Fruit fly (Drosophila melanogaster) whole organism, embryonic: Measurements from ENCODE around the gene slam.

Experiments
- C15 ChIP-seq: fragments of 200-800 bp; sonication (Bioruptor generic); IDR thresholded peaks from 3 replicates; pipeline ENCODE4 v1.3.6; 2022; ENCODE audit warnings: missing biosample characterization, missing genetic modification characterization
- CG11247 ChIP-seq: fragments of 200-800 bp; sonication (Bioruptor generic); IDR thresholded peaks from 2 replicates; pipeline ENCODE4 v1.3.6; 2022; ENCODE audit warnings: missing biosample characterization, missing genetic modification characterization
- CG11560 ChIP-seq: fragments of 200-800 bp; sonication (Bioruptor generic); IDR thresholded peaks from 3 replicates; pipeline ENCODE4 v1.3.6; 2022; ENCODE audit warnings: missing biosample characterization, missing genetic modification characterization
- CG12155 ChIP-seq: fragments of 200-800 bp; sonication (Bioruptor generic); optimal IDR thresholded peaks from 3 replicates; lab custom pipeline; 2016; ENCODE audit warnings: missing biosample characterization, missing genetic modification characterization
- CG12219 ChIP-seq: fragments of 200-800 bp; sonication (Bioruptor generic); optimal IDR thresholded peaks from 3 replicates; lab custom pipeline; 2018; ENCODE audit warnings: missing biosample characterization, mild to moderate bottlenecking, missing genetic modification characterization
- CG14667 ChIP-seq: fragments of 200-800 bp; sonication (Bioruptor generic); IDR thresholded peaks from 2 replicates; pipeline ENCODE4 v1.3.6; 2022; ENCODE audit warnings: missing biosample characterization, missing genetic modification characterization
- CG14710 ChIP-seq: fragments of 200-800 bp; sonication (Bioruptor generic); optimal IDR thresholded peaks from 3 replicates; lab custom pipeline; 2019; ENCODE audit warnings: missing biosample characterization, mild to moderate bottlenecking, missing genetic modification characterization, moderate library complexity
- CG1602 ChIP-seq: fragments of 200-800 bp; sonication (Bioruptor generic); optimal IDR thresholded peaks from 3 replicates; lab custom pipeline; 2016; ENCODE audit warnings: missing biosample characterization, missing genetic modification characterization
- CG17361 ChIP-seq: fragments of 200-800 bp; sonication (Bioruptor generic); IDR thresholded peaks from 3 replicates; pipeline ENCODE4 v1.3.6; 2022; ENCODE audit warnings: missing biosample characterization, missing genetic modification characterization
- CG17385 ChIP-seq: fragments of 200-800 bp; sonication (Bioruptor generic); optimal IDR thresholded peaks from 3 replicates; lab custom pipeline; 2018; ENCODE audit warnings: missing biosample characterization, mild to moderate bottlenecking, missing genetic modification characterization
- CG1832 ChIP-seq: fragments of 200-800 bp; sonication (Bioruptor generic); optimal IDR thresholded peaks from 2 replicates; lab custom pipeline; 2017; ENCODE audit warnings: missing biosample characterization, mild to moderate bottlenecking, missing genetic modification characterization, inconsistent platforms
- CG2678 ChIP-seq: fragments of 200-800 bp; sonication (Bioruptor generic); optimal IDR thresholded peaks from 3 replicates; lab custom pipeline; 2019; ENCODE audit warnings: missing biosample characterization, mild to moderate bottlenecking, missing genetic modification characterization, moderate library complexity
- CG33213 ChIP-seq: fragments of 200-800 bp; sonication (Bioruptor generic); optimal IDR thresholded peaks from 3 replicates; lab custom pipeline; 2016; ENCODE audit warnings: missing biosample characterization, missing genetic modification characterization
- CG34376 ChIP-seq: fragments of 200-800 bp; sonication (Bioruptor generic); optimal IDR thresholded peaks from 2 replicates; lab custom pipeline; 2018; ENCODE audit warnings: missing biosample characterization, mild to moderate bottlenecking, missing genetic modification characterization
- CG4328 ChIP-seq: fragments of 200-800 bp; sonication (Bioruptor generic); optimal IDR thresholded peaks from 3 replicates; lab custom pipeline; 2017; ENCODE audit warnings: missing biosample characterization, missing genetic modification reagents, missing genetic modification characterization
- CG6813 ChIP-seq: fragments of 200-800 bp; sonication (Bioruptor generic); optimal IDR thresholded peaks from 2 replicates; lab custom pipeline; 2017; ENCODE audit warnings: missing biosample characterization, missing genetic modification characterization, mild to moderate bottlenecking, moderate library complexity, missing genetic modification reagents
- CG7745 ChIP-seq: fragments of 200-800 bp; sonication (Bioruptor generic); optimal IDR thresholded peaks from 2 replicates; lab custom pipeline; 2018; ENCODE audit warnings: missing biosample characterization, mild to moderate bottlenecking, missing genetic modification characterization, moderate library complexity
- CG8281 ChIP-seq: fragments of 200-800 bp; sonication (Bioruptor generic); optimal IDR thresholded peaks from 2 replicates; lab custom pipeline; 2018; ENCODE audit warnings: missing biosample characterization, mild to moderate bottlenecking, missing genetic modification characterization, moderate library complexity
- CG9932 ChIP-seq: fragments of 200-800 bp; sonication (Bioruptor generic); IDR thresholded peaks from 2 replicates; pipeline ENCODE4 v1.3.6; 2022; ENCODE audit warnings: missing biosample characterization, missing genetic modification characterization
- CoRest ChIP-seq: fragments of 200-800 bp; sonication (Bioruptor generic); optimal IDR thresholded peaks from 3 replicates; lab custom pipeline; 2018; ENCODE audit warnings: missing biosample characterization, mild to moderate bottlenecking, missing genetic modification characterization, moderate library complexity
- Dbx ChIP-seq: fragments of 200-800 bp; sonication (Bioruptor generic); IDR thresholded peaks from 3 replicates; pipeline ENCODE4 v1.3.6; 2022; ENCODE audit warnings: missing biosample characterization, missing genetic modification characterization
- Deaf1 ChIP-seq: fragments of 200-800 bp; optimal IDR thresholded peaks from 3 replicates; lab custom pipeline; 2019; ENCODE audit warnings: missing biosample characterization, mild to moderate bottlenecking, missing genetic modification characterization, moderate library complexity
- Dfd ChIP-seq, 2 experiments: fragments of >200 bp; optimal IDR thresholded peaks; 2 replicates each; lab custom pipeline; 2017; ENCODE audit warnings: missing biosample characterization in 2 of 2, missing genetic modification characterization in 2 of 2
- Dref ChIP-seq: fragments of 200-800 bp; sonication (Bioruptor generic); IDR thresholded peaks from 2 replicates; pipeline ENCODE4 v1.3.6; 2022; ENCODE audit warnings: missing biosample characterization, missing genetic modification characterization
- E2f2 ChIP-seq: fragments of 200-800 bp; sonication (Bioruptor generic); IDR thresholded peaks from 2 replicates; pipeline ENCODE4 v1.3.6; 2022; ENCODE audit warnings: missing biosample characterization, missing genetic modification characterization
- HmgD ChIP-seq: fragments of 200-800 bp; sonication (Bioruptor generic); optimal IDR thresholded peaks from 3 replicates; lab custom pipeline; 2016; ENCODE audit warnings: missing biosample characterization, missing genetic modification characterization
- MBD-R2 ChIP-seq: fragments of 200-800 bp; sonication (Bioruptor generic); IDR thresholded peaks from 2 replicates; pipeline ENCODE4 v1.3.6; 2022; ENCODE audit warnings: missing biosample characterization, missing genetic modification characterization
- Mad ChIP-seq: fragments of 200-800 bp; sonication (Bioruptor generic); optimal IDR thresholded peaks from 2 replicates; lab custom pipeline; 2016; ENCODE audit warnings: missing biosample characterization, missing genetic modification characterization
- Med ChIP-seq: fragments of 200-800 bp; sonication (Bioruptor generic); peaks from one replicate; lab custom pipeline; 2016; ENCODE audit warnings: missing biosample characterization, missing genetic modification characterization, mild to moderate bottlenecking, inconsistent platforms, moderate library complexity
- Myb ChIP-seq: fragments of 200-800 bp; sonication (Bioruptor generic); optimal IDR thresholded peaks from 2 replicates; lab custom pipeline; 2016; ENCODE audit warnings: missing biosample characterization, missing genetic modification characterization
- Pdp1 ChIP-seq, 2 experiments: fragments of 200-800 bp; sonication (Bioruptor generic); optimal IDR thresholded peaks; 3 replicates each; lab custom pipeline; 2016; ENCODE audit warnings: missing biosample characterization in 2 of 2, missing genetic modification characterization in 2 of 2, mild to moderate bottlenecking in 1 of 2, moderate library complexity in 1 of 2
- Sry-δ ChIP-seq: fragments of 200-800 bp; sonication (Bioruptor generic); optimal IDR thresholded peaks from 2 replicates; lab custom pipeline; 2016; ENCODE audit warnings: missing biosample characterization, missing genetic modification characterization
- Xbp1 ChIP-seq: fragments of 200-800 bp; sonication (Bioruptor generic); optimal IDR thresholded peaks from 3 replicates; lab custom pipeline; 2016; ENCODE audit warnings: missing biosample characterization, mild to moderate bottlenecking, missing genetic modification characterization
- exex ChIP-seq: fragments of 200-800 bp; sonication (Bioruptor generic); optimal IDR thresholded peaks from 4 replicates; lab custom pipeline; 2018; ENCODE audit warnings: missing biosample characterization, mild to moderate bottlenecking, missing genetic modification characterization, moderate library complexity
- gcm ChIP-seq: fragments of 200-800 bp; sonication (Bioruptor generic); optimal IDR thresholded peaks from 2 replicates; lab custom pipeline; 2019; ENCODE audit warnings: missing biosample characterization, mild to moderate bottlenecking, missing genetic modification characterization, moderate library complexity
- her ChIP-seq: fragments of 200-800 bp; sonication (Bioruptor generic); optimal IDR thresholded peaks from 2 replicates; lab custom pipeline; 2016; ENCODE audit warnings: missing biosample characterization, missing genetic modification characterization
- klu ChIP-seq: fragments of 200-800 bp; sonication (Bioruptor generic); IDR thresholded peaks from 2 replicates; pipeline ENCODE4 v1.3.6; 2022; ENCODE audit warnings: missing biosample characterization, missing genetic modification characterization
- lbe ChIP-seq: fragments of 200-800 bp; sonication (Bioruptor generic); optimal IDR thresholded peaks from 2 replicates; lab custom pipeline; 2016; ENCODE audit warnings: missing biosample characterization, mild to moderate bottlenecking, missing genetic modification characterization
- lmd ChIP-seq: fragments of 200-800 bp; sonication (Bioruptor generic); IDR thresholded peaks from 2 replicates; pipeline ENCODE4 v1.3.6; 2022; ENCODE audit warnings: missing biosample characterization, missing genetic modification characterization
- mld ChIP-seq: fragments of 200-800 bp; sonication (Bioruptor generic); IDR thresholded peaks from 3 replicates; pipeline ENCODE4 v1.3.6; 2022; ENCODE audit warnings: missing biosample characterization, missing genetic modification characterization; ENCODE audit not compliant: partially characterized antibody
- nerfin-2 ChIP-seq: fragments of 200-800 bp; sonication (Bioruptor generic); IDR thresholded peaks from 2 replicates; pipeline ENCODE4 v1.3.6; 2022; ENCODE audit warnings: missing biosample characterization, missing genetic modification characterization; ENCODE audit not compliant: partially characterized antibody
- nmo ChIP-seq: fragments of 200-800 bp; sonication (Bioruptor generic); optimal IDR thresholded peaks from 2 replicates; lab custom pipeline; 2018; ENCODE audit warnings: missing biosample characterization, mild to moderate bottlenecking, missing genetic modification characterization, moderate library complexity
- odd ChIP-seq: fragments of 200-800 bp; sonication (Bioruptor generic); optimal IDR thresholded peaks from 2 replicates; lab custom pipeline; 2017; ENCODE audit warnings: missing biosample characterization, mild to moderate bottlenecking, missing genetic modification characterization
- psq ChIP-seq: fragments of 200-800 bp; sonication (Bioruptor generic); optimal IDR thresholded peaks from 2 replicates; lab custom pipeline; 2017; ENCODE audit warnings: missing biosample characterization, missing genetic modification characterization
- repo ChIP-seq: fragments of 200-800 bp; sonication (Bioruptor generic); optimal IDR thresholded peaks from 2 replicates; lab custom pipeline; 2016; ENCODE audit warnings: missing biosample characterization, missing genetic modification characterization
- schlank ChIP-seq: fragments of 200-800 bp; sonication (Bioruptor generic); optimal IDR thresholded peaks from 2 replicates; lab custom pipeline; 2018; ENCODE audit warnings: missing biosample characterization, mild to moderate bottlenecking, missing genetic modification characterization
- sd ChIP-seq: fragments of 200-800 bp; sonication (Bioruptor generic); optimal IDR thresholded peaks from 3 replicates; lab custom pipeline; 2018; ENCODE audit warnings: missing biosample characterization, mild to moderate bottlenecking, missing genetic modification characterization, moderate library complexity
- slbo ChIP-seq: fragments of 200-800 bp; sonication (Bioruptor generic); IDR thresholded peaks from 2 replicates; pipeline ENCODE4 v1.3.6; 2022; ENCODE audit warnings: missing biosample characterization, missing genetic modification characterization
- sob ChIP-seq: fragments of 200-800 bp; sonication (Bioruptor generic); IDR thresholded peaks from 2 replicates; pipeline ENCODE4 v1.3.6; 2022; ENCODE audit warnings: missing biosample characterization, missing genetic modification characterization
- toy ChIP-seq: fragments of 200-800 bp; sonication (Bioruptor generic); IDR thresholded peaks from 2 replicates; pipeline ENCODE4 v1.3.6; 2022; ENCODE audit warnings: missing biosample characterization, missing genetic modification characterization
- trh ChIP-seq: fragments of 200-800 bp; sonication (Bioruptor generic); optimal IDR thresholded peaks from 2 replicates; lab custom pipeline; 2016; ENCODE audit warnings: missing biosample characterization, missing genetic modification characterization

Gene slam

DNA sequence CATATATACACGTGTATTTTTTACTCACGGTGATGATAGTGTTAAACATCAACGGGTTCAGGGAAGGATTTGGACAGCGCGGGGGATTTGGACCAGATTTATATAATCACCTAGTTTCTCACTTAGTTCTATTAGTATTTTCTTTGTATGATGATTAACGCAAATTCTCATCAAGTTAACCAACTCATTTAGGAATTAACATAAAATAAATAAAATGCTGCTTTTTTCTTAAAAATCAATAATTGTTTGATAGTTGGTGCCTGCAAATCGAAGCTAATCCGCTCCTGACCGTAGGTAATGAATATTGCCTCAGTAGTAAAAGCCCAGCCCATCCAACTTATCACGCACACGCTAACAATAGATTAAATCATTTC lies 20.4 kb upstream of the slam start (continued):
- TF ChIP-seq CG1832 (GFP tag; lab: Kevin White, UChicago): no peak
- TF ChIP-seq Deaf1: peak; percentile 66
- peak; percentile 75 for TF ChIP-seq sd (tag; lab: Kevin White, UChicago)
- TF ChIP-seq nerfin-2 (GFP tag; lab: Robert Waterston, UW): no peak
- TF ChIP-seq trh (GFP tag; lab: Kevin White, UChicago): peak; percentile 41
- TF ChIP-seq repo (GFP tag; lab: Kevin White, UChicago): peak; percentile 65
- peak; percentile 82 for TF ChIP-seq CG11560
- TF ChIP-seq CG12155: peak; percentile 77
- peak; percentile 89 for TF ChIP-seq Dbx (GFP tag; lab: Robert Waterston, UW)
- TF ChIP-seq lmd (GFP tag; lab: Robert Waterston, UW): peak; percentile 90
- TF ChIP-seq CG34376: peak; percentile 97
- peak; percentile 71 for TF ChIP-seq CG17385 (GFP tag; lab: Kevin White, UChicago)
- peak; percentile 92 for TF ChIP-seq sob (GFP tag; lab: Robert Waterston, UW)
- TF ChIP-seq CG33213: peak; percentile 61
- TF ChIP-seq Dfd (GFP tag; optimal IDR thresholded peaks at IDR 0.05; lab: Kevin White, UChicago): no peak
- peak; percentile 74 for TF ChIP-seq CG14667 (GFP tag; lab: Robert Waterston, UW)
- TF ChIP-seq slbo (GFP tag; lab: Robert Waterston, UW): peak; percentile 94
- TF ChIP-seq klu (GFP tag; lab: Robert Waterston, UW): peak; percentile 80
- TF ChIP-seq CG1602: peak; percentile 77
- TF ChIP-seq Sry-δ (GFP tag; lab: Kevin White, UChicago): peak; percentile 34
- no peak for TF ChIP-seq Dref (GFP tag; lab: Robert Waterston, UW)
- TF ChIP-seq CG8281: peak; percentile 60
- TF ChIP-seq C15 (GFP tag; lab: Robert Waterston, UW): peak; percentile 65; the same call in 1 of the 3 replicates
- TF ChIP-seq mld (GFP tag; lab: Robert Waterston, UW): no peak
- peak; percentile 82 for TF ChIP-seq toy (GFP tag; lab: Robert Waterston, UW)
- peak; percentile 68 for TF ChIP-seq Myb
- TF ChIP-seq CG2678 (tag; lab: Kevin White, UChicago): peak; percentile 96
- no peak for TF ChIP-seq psq (GFP tag; lab: Kevin White, UChicago)
- TF ChIP-seq CoRest: peak; percentile 93
- TF ChIP-seq exex: peak; percentile 84
- TF ChIP-seq Xbp1: peak; percentile 72
- peak; percentile 17 for TF ChIP-seq gcm (GFP tag; lab: Kevin White, UChicago)
- TF ChIP-seq her (GFP tag; lab: Kevin White, UChicago): peak; percentile 75
- peak; percentile 65 for TF ChIP-seq CG4328
- TF ChIP-seq HmgD: peak; percentile 49
- TF ChIP-seq CG7745 (tag; lab: Kevin White, UChicago): no peak
- TF ChIP-seq CG11247 (GFP tag; lab: Robert Waterston, UW): peak; percentile 81
- TF ChIP-seq CG6813 (GFP tag; lab: Kevin White, UChicago): peak; percentile 69
- TF ChIP-seq schlank (tag; lab: Kevin White, UChicago): peak; percentile 79
- TF ChIP-seq Med: peak; percentile 95
- peak; percentile 48 for TF ChIP-seq Mad
- peak; percentile 89 for TF ChIP-seq nmo (GFP tag; lab: Kevin White, UChicago)
- peak; percentile 64 for TF ChIP-seq E2f2 (GFP tag; lab: Robert Waterston, UW)
- TF ChIP-seq CG9932 (GFP tag; lab: Robert Waterston, UW): peak; percentile 95
- peak; percentile 50; the same call in 1 of the 2 replicates for TF ChIP-seq MBD-R2 (GFP tag; lab: Robert Waterston, UW)
- TF ChIP-seq odd (GFP tag; lab: Kevin White, UChicago): peak; percentile 51
- peak; percentile 27 for TF ChIP-seq CG14710 (tag; lab: Kevin White, UChicago)
- TF ChIP-seq Pdp1 (GFP tag; optimal IDR thresholded peaks at IDR 0.05; lab: Kevin White, UChicago): peak; percentile 85 to 94
- TF ChIP-seq CG17361 (GFP tag; lab: Robert Waterston, UW): peak; percentile 71; the same call in 2 of the 3 replicates
- TF ChIP-seq CG12219 (GFP tag; lab: Kevin White, UChicago): peak; percentile 68
- no peak for TF ChIP-seq lbe
